Worm (Caenorhabditis elegans) whole organism, late embryonic: ENCODE results near the gene srh-138.

Source experiments
- F13H6.1 ChIP-seq: sonication (generic microtip); optimal IDR thresholded peaks from 2 replicates; lab custom pipeline; 2016; ENCODE audit warnings: missing genetic modification characterization, missing compliant biosample characterization
- ceh-2 ChIP-seq: sonication (generic microtip); optimal IDR thresholded peaks from 2 replicates; lab custom pipeline; 2016; ENCODE audit warnings: missing genotype, missing genetic modification characterization, missing compliant biosample characterization
- dve-1 ChIP-seq: sonication (generic microtip); optimal IDR thresholded peaks from 2 replicates; lab custom pipeline; 2017; ENCODE audit warnings: antibody characterized with exemption, mild to moderate bottlenecking, missing genetic modification characterization, missing compliant biosample characterization
- elt-2 ChIP-seq: sonication (generic microtip); optimal IDR thresholded peaks from 2 replicates; lab custom pipeline; 2016; ENCODE audit warnings: missing genetic modification reagents, missing genetic modification characterization, missing compliant biosample characterization
- fkh-10 ChIP-seq: fragments of 150-350 bp; optimal IDR thresholded peaks from 2 replicates; lab custom pipeline; 2014; ENCODE audit warnings: missing biosample characterization, missing genetic modification reagents, missing genetic modification characterization
- hlh-8 ChIP-seq: sonication (generic microtip); optimal IDR thresholded peaks from 2 replicates; lab custom pipeline; 2016; ENCODE audit warnings: missing genotype, missing genetic modification characterization, missing compliant biosample characterization
- pha-4 ChIP-seq: fragments of 150-350 bp; optimal IDR thresholded peaks from 2 replicates; lab custom pipeline; 2018; ENCODE audit warnings: missing biosample characterization, missing genetic modification reagents, missing genetic modification characterization
- unc-86 ChIP-seq: sonication (generic microtip); optimal IDR thresholded peaks from 2 replicates; lab custom pipeline; 2016; ENCODE audit warnings: missing genetic modification characterization, missing compliant biosample characterization
- ztf-16 ChIP-seq: sonication (generic microtip); optimal IDR thresholded peaks from 2 replicates; lab custom pipeline; 2017; ENCODE audit warnings: missing genetic modification characterization, missing compliant biosample characterization

- TF ChIP-seq unc-86 (tag; lab: Kevin White, UChicago): no peak
- no peak for TF ChIP-seq hlh-8
- TF ChIP-seq ceh-2 (tag; lab: Kevin White, UChicago): no peak
- TF ChIP-seq pha-4: no peak
- TF ChIP-seq fkh-10: no peak
- TF ChIP-seq F13H6.1 (tag; lab: Kevin White, UChicago): no peak
- no peak for TF ChIP-seq ztf-16
- no peak for TF ChIP-seq elt-2
- no peak for TF ChIP-seq dve-1 (tag; lab: Kevin White, UChicago)
These were observed 10.3 kb upstream of the srh-138 start, which contains the start of the genes F57E7.4 and spig-6 for ce11 chrV:16480919-16481630.
